Fruit fly (Drosophila melanogaster) whole organism, embryonic: ENCODE results near the gene CG6149.

Experiments used
- CG10209 ChIP-seq: fragments of 200-800 bp; sonication (Bioruptor generic); optimal IDR thresholded peaks from 3 replicates; lab custom pipeline; 2017; ENCODE audit warnings: missing biosample characterization, mild to moderate bottlenecking, missing genetic modification characterization, missing genetic modification reagents
- CG10959 ChIP-seq: fragments of 200-800 bp; sonication (Bioruptor generic); IDR thresholded peaks from 2 replicates; pipeline ENCODE4 v1.3.6; 2022; ENCODE audit warnings: missing biosample characterization, missing genetic modification characterization
- CG11247 ChIP-seq: fragments of 200-800 bp; sonication (Bioruptor generic); IDR thresholded peaks from 2 replicates; pipeline ENCODE4 v1.3.6; 2022; ENCODE audit warnings: missing biosample characterization, missing genetic modification characterization
- CG13123 ChIP-seq: fragments of 200-800 bp; sonication (Bioruptor generic); optimal IDR thresholded peaks from 2 replicates; lab custom pipeline; 2016; ENCODE audit warnings: missing biosample characterization, missing genetic modification characterization
- CG13287 ChIP-seq: fragments of 200-800 bp; sonication (Bioruptor generic); IDR thresholded peaks from 2 replicates; pipeline ENCODE4 v1.3.6; 2022; ENCODE audit warnings: missing biosample characterization, missing genetic modification characterization; ENCODE audit not compliant: partially characterized antibody
- CG1603 ChIP-seq: fragments of 200-800 bp; sonication (Bioruptor generic); optimal IDR thresholded peaks from 2 replicates; lab custom pipeline; 2019; ENCODE audit warnings: missing biosample characterization, mild to moderate bottlenecking, missing genetic modification characterization, moderate library complexity
- CG16863 ChIP-seq: fragments of 200-800 bp; sonication (Bioruptor generic); optimal IDR thresholded peaks from 3 replicates; lab custom pipeline; 2016; ENCODE audit warnings: missing biosample characterization, missing genetic modification characterization
- CG17186 ChIP-seq: fragments of 200-800 bp; sonication (Bioruptor generic); optimal IDR thresholded peaks from 3 replicates; lab custom pipeline; 2017; ENCODE audit warnings: missing biosample characterization, missing genetic modification reagents, missing genetic modification characterization
- CG17612 ChIP-seq: fragments of 200-800 bp; sonication (Bioruptor generic); IDR thresholded peaks from 2 replicates; pipeline ENCODE4 v1.3.6; 2022; ENCODE audit warnings: missing biosample characterization, missing genetic modification characterization
- CG18011 ChIP-seq: fragments of 200-800 bp; sonication (Bioruptor generic); optimal IDR thresholded peaks from 2 replicates; lab custom pipeline; 2017; ENCODE audit warnings: missing biosample characterization, missing genetic modification characterization, mild to moderate bottlenecking, moderate library complexity, missing genotype
- CG18599 ChIP-seq: fragments of 200-800 bp; sonication (Bioruptor generic); optimal IDR thresholded peaks from 3 replicates; lab custom pipeline; 2017; ENCODE audit warnings: missing biosample characterization, missing genetic modification characterization, mild to moderate bottlenecking, moderate library complexity, missing genetic modification reagents
- CG18619 ChIP-seq: fragments of 200-800 bp; sonication (Bioruptor generic); optimal IDR thresholded peaks from 3 replicates; lab custom pipeline; 2017; ENCODE audit warnings: missing biosample characterization, mild to moderate bottlenecking, missing genetic modification characterization
- CG2120 ChIP-seq: fragments of 200-800 bp; sonication (Bioruptor generic); optimal IDR thresholded peaks from 3 replicates; lab custom pipeline; 2016; ENCODE audit warnings: missing biosample characterization, missing genetic modification characterization
- CG2678 ChIP-seq: fragments of 200-800 bp; sonication (Bioruptor generic); optimal IDR thresholded peaks from 3 replicates; lab custom pipeline; 2019; ENCODE audit warnings: missing biosample characterization, mild to moderate bottlenecking, missing genetic modification characterization, moderate library complexity
- CG34224 ChIP-seq: fragments of 200-800 bp; sonication (Bioruptor generic); IDR thresholded peaks from 3 replicates; pipeline ENCODE4 v1.3.6; 2022; ENCODE audit warnings: missing biosample characterization, missing genetic modification characterization; ENCODE audit not compliant: partially characterized antibody
- CG34376 ChIP-seq: fragments of 200-800 bp; sonication (Bioruptor generic); optimal IDR thresholded peaks from 2 replicates; lab custom pipeline; 2018; ENCODE audit warnings: missing biosample characterization, mild to moderate bottlenecking, missing genetic modification characterization
- CG4360 ChIP-seq: fragments of 200-800 bp; sonication (Bioruptor generic); IDR thresholded peaks from 2 replicates; pipeline ENCODE4 v1.3.6; 2022; ENCODE audit warnings: missing biosample characterization, missing genetic modification characterization
- CG4424 ChIP-seq: fragments of 200-800 bp; sonication (Bioruptor generic); optimal IDR thresholded peaks from 3 replicates; lab custom pipeline; 2016; ENCODE audit warnings: missing biosample characterization, missing genetic modification characterization
- CG4707 ChIP-seq: fragments of 200-800 bp; sonication (Bioruptor generic); optimal IDR thresholded peaks from 2 replicates; lab custom pipeline; 2018; ENCODE audit warnings: missing biosample characterization, mild to moderate bottlenecking, missing genetic modification characterization, moderate library complexity
- CG5180 ChIP-seq: fragments of 200-800 bp; sonication (Bioruptor generic); optimal IDR thresholded peaks from 3 replicates; lab custom pipeline; 2017; ENCODE audit warnings: missing biosample characterization, missing genetic modification characterization, mild to moderate bottlenecking, moderate library complexity, missing genetic modification reagents
- CG7556 ChIP-seq: fragments of 200-800 bp; sonication (Bioruptor generic); optimal IDR thresholded peaks from 2 replicates; lab custom pipeline; 2017; ENCODE audit warnings: missing biosample characterization, mild to moderate bottlenecking, missing genetic modification characterization
- CG7963 ChIP-seq: fragments of 200-800 bp; sonication (Bioruptor generic); IDR thresholded peaks from 3 replicates; pipeline ENCODE4 v1.3.6; 2022; ENCODE audit warnings: missing biosample characterization, missing genetic modification characterization; ENCODE audit not compliant: partially characterized antibody
- CG7987 ChIP-seq: fragments of 200-800 bp; sonication (Bioruptor generic); optimal IDR thresholded peaks from 2 replicates; lab custom pipeline; 2018; ENCODE audit warnings: missing biosample characterization, mild to moderate bottlenecking, missing genetic modification characterization, moderate library complexity
- ERR ChIP-seq: fragments of 200-800 bp; sonication (Bioruptor generic); optimal IDR thresholded peaks from 2 replicates; lab custom pipeline; 2016; ENCODE audit warnings: missing biosample characterization, missing genetic modification characterization
- Ets97D ChIP-seq: fragments of 200-800 bp; sonication (Bioruptor generic); optimal IDR thresholded peaks from 3 replicates; lab custom pipeline; 2016; ENCODE audit warnings: missing biosample characterization, missing genetic modification characterization
- HLH3B ChIP-seq: fragments of 200-800 bp; sonication (Bioruptor generic); IDR thresholded peaks from 2 replicates; pipeline ENCODE4 v1.3.6; 2022; ENCODE audit warnings: missing biosample characterization, missing genetic modification characterization
- HLHmδ ChIP-seq: fragments of 200-800 bp; sonication (Bioruptor generic); optimal IDR thresholded peaks from 2 replicates; lab custom pipeline; 2018; ENCODE audit warnings: missing biosample characterization, mild to moderate bottlenecking, missing genetic modification characterization, moderate library complexity
- Hey ChIP-seq: fragments of 200-800 bp; sonication (Bioruptor generic); optimal IDR thresholded peaks from 3 replicates; lab custom pipeline; 2018; ENCODE audit warnings: missing biosample characterization, mild to moderate bottlenecking, missing genetic modification characterization
- Lim3 ChIP-seq: fragments of 200-800 bp; sonication (Bioruptor generic); IDR thresholded peaks from 2 replicates; pipeline ENCODE4 v1.3.6; 2022; ENCODE audit warnings: missing biosample characterization, missing genetic modification characterization
- Max ChIP-seq: fragments of 200-800 bp; sonication (Bioruptor generic); optimal IDR thresholded peaks from 2 replicates; lab custom pipeline; 2016; ENCODE audit warnings: missing biosample characterization, mild to moderate bottlenecking, missing genetic modification characterization
- NC2α ChIP-seq: fragments of 200-800 bp; sonication (Bioruptor generic); optimal IDR thresholded peaks from 2 replicates; lab custom pipeline; 2016; ENCODE audit warnings: missing biosample characterization, missing genetic modification characterization
- NfI ChIP-seq: fragments of 200-800 bp; sonication (Bioruptor generic); optimal IDR thresholded peaks from 3 replicates; lab custom pipeline; 2018; ENCODE audit warnings: missing biosample characterization, mild to moderate bottlenecking, missing genetic modification characterization, moderate library complexity
- Pdp1 ChIP-seq, 2 experiments: fragments of 200-800 bp; sonication (Bioruptor generic); optimal IDR thresholded peaks; 3 replicates each; lab custom pipeline; 2016; ENCODE audit warnings: missing biosample characterization in 2 of 2, missing genetic modification characterization in 2 of 2, mild to moderate bottlenecking in 1 of 2, moderate library complexity in 1 of 2
- Ssrp ChIP-seq: fragments of 200-800 bp; sonication (Bioruptor generic); optimal IDR thresholded peaks from 2 replicates; lab custom pipeline; 2018; ENCODE audit warnings: missing biosample characterization, mild to moderate bottlenecking, missing genetic modification characterization, moderate library complexity
- Taf1 ChIP-seq: fragments of 200-800 bp; sonication (Bioruptor generic); IDR thresholded peaks from 2 replicates; pipeline ENCODE4 v1.3.6; 2022; ENCODE audit warnings: missing biosample characterization, missing genetic modification characterization
- chinmo ChIP-seq: fragments of 200-800 bp; sonication (Bioruptor generic); IDR thresholded peaks from 4 replicates; pipeline ENCODE4 v1.3.6; 2022; ENCODE audit warnings: missing biosample characterization, missing genetic modification characterization; ENCODE audit not compliant: partially characterized antibody
- fd102C ChIP-seq: fragments of 200-800 bp; sonication (Bioruptor generic); optimal IDR thresholded peaks from 2 replicates; lab custom pipeline; 2018; ENCODE audit warnings: missing biosample characterization, mild to moderate bottlenecking, missing genetic modification characterization, moderate library complexity
- jumu ChIP-seq: fragments of 200-800 bp; sonication (Bioruptor generic); optimal IDR thresholded peaks from 3 replicates; lab custom pipeline; 2016; ENCODE audit warnings: missing biosample characterization, missing genetic modification characterization
- nmo ChIP-seq: fragments of 200-800 bp; sonication (Bioruptor generic); optimal IDR thresholded peaks from 2 replicates; lab custom pipeline; 2018; ENCODE audit warnings: missing biosample characterization, mild to moderate bottlenecking, missing genetic modification characterization, moderate library complexity
- pan ChIP-seq, 4 experiments: fragments of >200 bp in 3 of 4; fragments of 200-800 bp in 1 of 4; sonication (Bioruptor generic) in 1 of 4; optimal IDR thresholded peaks in 3 of 4; IDR thresholded peaks in 1 of 4; 2 replicates each; pipeline versions ENCODE4 v1.3.6 to Lab custom; 2017 to 2022; ENCODE audit warnings: missing biosample characterization in 2 of 4, missing genetic modification characterization in 2 of 4, mixed read lengths in 1 of 4
- scrt ChIP-seq: fragments of 200-800 bp; sonication (Bioruptor generic); optimal IDR thresholded peaks from 2 replicates; lab custom pipeline; 2018; ENCODE audit warnings: missing biosample characterization, mild to moderate bottlenecking, missing genetic modification characterization, moderate library complexity
- sob ChIP-seq: fragments of 200-800 bp; sonication (Bioruptor generic); IDR thresholded peaks from 2 replicates; pipeline ENCODE4 v1.3.6; 2022; ENCODE audit warnings: missing biosample characterization, missing genetic modification characterization
- sqz ChIP-seq: fragments of 200-800 bp; sonication (Bioruptor generic); optimal IDR thresholded peaks from 3 replicates; lab custom pipeline; 2018; ENCODE audit warnings: missing biosample characterization, mild to moderate bottlenecking, missing genetic modification characterization
- twi ChIP-seq: fragments of 200-800 bp; optimal IDR thresholded peaks from 2 replicates; lab custom pipeline; 2019; ENCODE audit warnings: missing biosample characterization, mild to moderate bottlenecking, missing genetic modification characterization, moderate library complexity
- unpg ChIP-seq: fragments of 200-800 bp; sonication (Bioruptor generic); optimal IDR thresholded peaks from 3 replicates; lab custom pipeline; 2018; ENCODE audit warnings: missing biosample characterization, mild to moderate bottlenecking, missing genetic modification characterization, moderate library complexity
- usp ChIP-seq: fragments of >200 bp; optimal IDR thresholded peaks from 2 replicates; lab custom pipeline; 2017; ENCODE audit warnings: missing biosample characterization, missing genetic modification characterization
- zen2 ChIP-seq: fragments of 200-800 bp; sonication (Bioruptor generic); IDR thresholded peaks from 3 replicates; pipeline ENCODE4 v1.3.6; 2022; ENCODE audit warnings: missing biosample characterization, missing genetic modification characterization; ENCODE audit not compliant: partially characterized antibody

Gene CG6149

DNA sequence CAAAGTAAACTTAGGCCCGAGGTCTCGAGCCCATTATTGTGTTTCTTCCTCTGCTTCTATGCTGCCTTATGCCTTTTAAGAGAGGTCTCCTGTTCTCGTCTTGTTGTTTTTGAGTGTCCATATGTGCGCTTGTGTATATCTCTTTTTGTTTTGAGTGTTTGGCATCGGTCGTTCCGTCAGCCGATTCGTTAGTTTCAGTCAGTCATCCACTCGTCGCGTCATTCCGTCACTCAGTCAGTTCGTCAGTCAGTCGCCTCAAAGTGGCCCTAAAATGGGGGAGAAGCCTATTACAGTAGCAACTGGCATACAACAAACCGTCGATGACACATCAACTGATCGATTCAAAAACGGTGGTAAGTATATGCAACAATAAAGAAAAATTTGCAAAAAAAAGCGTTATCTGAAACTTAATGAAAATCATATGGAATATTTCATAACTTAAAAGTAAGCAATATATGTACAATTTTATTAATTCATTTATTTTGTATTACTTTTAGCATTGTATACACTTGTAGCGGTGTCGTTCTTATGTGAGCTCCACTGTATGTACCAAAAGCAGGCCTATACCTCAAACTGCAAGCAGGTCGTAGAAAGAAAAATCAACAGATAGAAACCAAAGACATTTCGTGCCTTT, 17.1 kb downstream of the CG6149 start (continued):
- peak; percentile 99 for TF ChIP-seq CG10209 (GFP tag; lab: Kevin White, UChicago)
- peak; percentile 94 for TF ChIP-seq CG10959
- no peak for TF ChIP-seq CG4360 (GFP tag; lab: Robert Waterston, UW)
- TF ChIP-seq CG34376 (GFP tag; lab: Kevin White, UChicago) = peak; percentile 17
- TF ChIP-seq pan (optimal IDR thresholded peaks at IDR 0.05; lab: Kevin White, UChicago) = no peak
- TF ChIP-seq pan (GFP tag; optimal IDR thresholded peaks at IDR 0.05 in 1 of 2, IDR thresholded peaks at IDR 0.05 in 1 of 2) = peak in 1 of 2 experiments; percentile 94
- peak; percentile 92 for TF ChIP-seq CG1603 (tag; lab: Kevin White, UChicago)
- peak; percentile 96 for TF ChIP-seq Lim3
- peak; percentile 94 for TF ChIP-seq Ssrp
- TF ChIP-seq CG2678 (tag; lab: Kevin White, UChicago) = peak; percentile 96
- TF ChIP-seq Max = peak; percentile 89
- TF ChIP-seq NC2α = peak; percentile 95
- peak; percentile 10 for TF ChIP-seq HLHmδ (GFP tag; lab: Kevin White, UChicago)
- peak; percentile 96 for TF ChIP-seq HLH3B (GFP tag; lab: Robert Waterston, UW)
- TF ChIP-seq chinmo (GFP tag; lab: Robert Waterston, UW) = peak; percentile 76; the same call in 1 of the 4 replicates
- TF ChIP-seq fd102C (GFP tag; lab: Kevin White, UChicago) = peak; percentile 36
- peak; percentile 31 for TF ChIP-seq Ets97D
- peak; percentile 76 for TF ChIP-seq jumu (GFP tag; lab: Kevin White, UChicago)
- peak; percentile 96 for TF ChIP-seq sob (GFP tag; lab: Robert Waterston, UW)
- peak; percentile 93 for TF ChIP-seq unpg (GFP tag; lab: Kevin White, UChicago)
- TF ChIP-seq CG2120 = peak; percentile 84
- TF ChIP-seq Taf1 (GFP tag; lab: Robert Waterston, UW) = peak; percentile 71
- TF ChIP-seq zen2 (GFP tag; lab: Robert Waterston, UW) = no peak
- peak; percentile 62 for TF ChIP-seq CG13123
- TF ChIP-seq CG5180 (GFP tag; lab: Kevin White, UChicago) = peak; percentile 84
- TF ChIP-seq CG4707 = peak; percentile 88
- TF ChIP-seq CG17612 (GFP tag; lab: Robert Waterston, UW) = peak; percentile 90
- peak; percentile 88 for TF ChIP-seq NfI
- peak; percentile 67 for TF ChIP-seq CG7987 (GFP tag; lab: Kevin White, UChicago)
- TF ChIP-seq CG18599 (GFP tag; lab: Kevin White, UChicago) = peak; percentile 89
- TF ChIP-seq CG4424 = peak; percentile 94
- no peak for TF ChIP-seq CG34224
- TF ChIP-seq CG16863 (GFP tag; lab: Kevin White, UChicago) = peak; percentile 96
- TF ChIP-seq CG18011 = peak; percentile 48
- TF ChIP-seq scrt (GFP tag; lab: Kevin White, UChicago) = peak; percentile 79
- TF ChIP-seq ERR = peak; percentile 72
- TF ChIP-seq nmo (GFP tag; lab: Kevin White, UChicago) = peak; percentile 96
- TF ChIP-seq twi (tag; lab: Kevin White, UChicago) = peak; percentile 89
- TF ChIP-seq CG11247 = peak; percentile 97
- no peak for TF ChIP-seq CG13287 (GFP tag; lab: Robert Waterston, UW)
- TF ChIP-seq CG7556 (GFP tag; lab: Kevin White, UChicago) = peak; percentile 89
- TF ChIP-seq CG18619 (GFP tag; lab: Kevin White, UChicago) = peak; percentile 90
- TF ChIP-seq CG7963 (GFP tag; lab: Robert Waterston, UW) = no peak
- peak; percentile 80 for TF ChIP-seq CG17186 (GFP tag; lab: Kevin White, UChicago)
- TF ChIP-seq Hey (tag; lab: Kevin White, UChicago) = peak; percentile 56
- TF ChIP-seq sqz (GFP tag; lab: Kevin White, UChicago) = peak; percentile 84
- peak; percentile 78 to 86 for TF ChIP-seq Pdp1 (GFP tag; optimal IDR thresholded peaks at IDR 0.05; lab: Kevin White, UChicago)
- no peak for TF ChIP-seq usp
